Worm (Caenorhabditis elegans) whole organism, L3 larva: Measurements from ENCODE around the gene F47B8.4.
A peak's percentile ranks its signal among the peaks of the same experiment; 100 is the strongest.

Experiments used
- R02D3.7 ChIP-seq: fragments of 150-350 bp; optimal IDR thresholded peaks from 2 replicates; lab custom pipeline; 2014; ENCODE audit warnings: missing biosample characterization, missing genetic modification characterization
- ZK546.5 ChIP-seq: sonication (generic microtip); optimal IDR thresholded peaks from 2 replicates; lab custom pipeline; 2017; ENCODE audit warnings: missing biosample characterization, missing genetic modification characterization
- aly-2 ChIP-seq: fragments of 150-350 bp; optimal IDR thresholded peaks from 2 replicates; lab custom pipeline; 2014; ENCODE audit warnings: missing biosample characterization, missing genetic modification characterization
- ama-1 ChIP-seq: fragments of 150-350 bp; optimal IDR thresholded peaks from 2 replicates; lab custom pipeline; 2018
- ceh-16 ChIP-seq: sonication (generic microtip); optimal IDR thresholded peaks from 2 replicates; lab custom pipeline; 2017; ENCODE audit warnings: missing biosample characterization, missing genetic modification characterization
- ceh-28 ChIP-seq: fragments of 150-350 bp; optimal IDR thresholded peaks from 2 replicates; lab custom pipeline; 2014; ENCODE audit warnings: missing biosample characterization, missing genetic modification reagents, missing genetic modification characterization
- ceh-82 ChIP-seq: fragments of 150-350 bp; optimal IDR thresholded peaks from 2 replicates; lab custom pipeline; 2014; ENCODE audit warnings: missing biosample characterization, missing genetic modification characterization
- ceh-9 ChIP-seq: sonication (generic microtip); optimal IDR thresholded peaks from 2 replicates; lab custom pipeline; 2018; ENCODE audit warnings: missing biosample characterization, missing genetic modification characterization
- daf-12 ChIP-seq: fragments of 150-350 bp; optimal IDR thresholded peaks from 2 replicates; lab custom pipeline; 2014; ENCODE audit warnings: missing biosample characterization, missing genetic modification reagents, missing genetic modification characterization
- egl-27 ChIP-seq: sonication (generic microtip); optimal IDR thresholded peaks from 4 replicates; lab custom pipeline; 2017; ENCODE audit warnings: missing biosample characterization, missing genetic modification reagents, missing genetic modification characterization
- egl-5 ChIP-seq: fragments of 150-350 bp; optimal IDR thresholded peaks from 2 replicates; lab custom pipeline; 2017; ENCODE audit warnings: missing biosample characterization, missing genetic modification reagents, missing genetic modification characterization, inconsistent platforms
- elt-1 ChIP-seq: fragments of 150-350 bp; optimal IDR thresholded peaks from 2 replicates; lab custom pipeline; 2014; ENCODE audit warnings: missing biosample characterization, missing genetic modification characterization
- elt-2 ChIP-seq: sonication (generic microtip); optimal IDR thresholded peaks from 2 replicates; lab custom pipeline; 2016; ENCODE audit warnings: missing genetic modification reagents, mild to moderate bottlenecking, missing genetic modification characterization, missing compliant biosample characterization
- elt-3 ChIP-seq, 3 experiments: fragments of 150-350 bp in 1 of 3; sonication (generic microtip) in 2 of 3; optimal IDR thresholded peaks; 2 replicates in 2 of 3; 4 replicates in 1 of 3; lab custom pipeline; 2014 to 2017; ENCODE audit warnings: missing biosample characterization in 3 of 3, missing genetic modification characterization in 3 of 3
- eor-1 ChIP-seq, 2 experiments: fragments of 150-350 bp; optimal IDR thresholded peaks; 2 replicates each; lab custom pipeline; 2014 to 2018; ENCODE audit warnings: missing biosample characterization in 2 of 2, missing genetic modification characterization in 2 of 2
- fkh-10 ChIP-seq: sonication (generic microtip); optimal IDR thresholded peaks from 2 replicates; lab custom pipeline; 2017; ENCODE audit warnings: missing biosample characterization, missing genetic modification reagents, missing genetic modification characterization
- fkh-2 ChIP-seq: fragments of 150-350 bp; optimal IDR thresholded peaks from 2 replicates; lab custom pipeline; 2014; ENCODE audit warnings: missing biosample characterization, missing genetic modification reagents, missing genetic modification characterization
- fos-1 ChIP-seq: fragments of 150-350 bp; optimal IDR thresholded peaks from 2 replicates; lab custom pipeline; 2014; ENCODE audit warnings: missing biosample characterization, missing genetic modification characterization
- hmg-11 ChIP-seq: sonication (generic microtip); optimal IDR thresholded peaks from 2 replicates; lab custom pipeline; 2016; ENCODE audit warnings: missing genetic modification characterization, missing compliant biosample characterization
- jun-1 ChIP-seq: fragments of 150-350 bp; optimal IDR thresholded peaks from 2 replicates; lab custom pipeline; 2014; ENCODE audit warnings: missing biosample characterization, missing genetic modification reagents, missing genetic modification characterization
- lin-15B ChIP-seq: fragments of 150-350 bp; optimal IDR thresholded peaks from 2 replicates; lab custom pipeline; 2014; ENCODE audit warnings: missing biosample characterization, missing genetic modification characterization
- lin-39 ChIP-seq: fragments of 150-350 bp; optimal IDR thresholded peaks from 2 replicates; lab custom pipeline; 2018; ENCODE audit warnings: missing biosample characterization, missing genetic modification reagents, missing genetic modification characterization
- lsy-12 ChIP-seq: sonication (generic microtip); optimal IDR thresholded peaks from 2 replicates; lab custom pipeline; 2016; ENCODE audit warnings: mild to moderate bottlenecking, missing genetic modification characterization, missing compliant biosample characterization
- mdl-1 ChIP-seq: fragments of 150-350 bp; optimal IDR thresholded peaks from 2 replicates; lab custom pipeline; 2014; ENCODE audit warnings: missing biosample characterization, missing genetic modification characterization
- mml-1 ChIP-seq: fragments of 150-350 bp; sonication (generic microtip); optimal IDR thresholded peaks from 3 replicates; lab custom pipeline; 2014; ENCODE audit warnings: missing biosample characterization, missing genetic modification characterization
- nfya-1 ChIP-seq: sonication (generic microtip); optimal IDR thresholded peaks from 2 replicates; lab custom pipeline; 2017; ENCODE audit warnings: missing genetic modification characterization, mild to moderate bottlenecking, missing compliant biosample characterization, antibody characterized with exemption, moderate library complexity; ENCODE audit not compliant: insufficient read depth
- nhr-11 ChIP-seq: fragments of 150-350 bp; optimal IDR thresholded peaks from 2 replicates; lab custom pipeline; 2014; ENCODE audit warnings: missing biosample characterization, missing genetic modification characterization
- nhr-12 ChIP-seq: fragments of 150-350 bp; optimal IDR thresholded peaks from 2 replicates; lab custom pipeline; 2014; ENCODE audit warnings: missing biosample characterization, missing genetic modification characterization
- nhr-23 ChIP-seq: fragments of 150-350 bp; optimal IDR thresholded peaks from 2 replicates; lab custom pipeline; 2014; ENCODE audit warnings: missing biosample characterization, missing genetic modification reagents, missing genetic modification characterization
- nhr-237 ChIP-seq: fragments of 150-350 bp; optimal IDR thresholded peaks from 2 replicates; lab custom pipeline; 2014; ENCODE audit warnings: missing biosample characterization, missing genetic modification characterization
- nhr-25 ChIP-seq: sonication (generic microtip); optimal IDR thresholded peaks from 2 replicates; lab custom pipeline; 2017; ENCODE audit warnings: missing biosample characterization, missing genetic modification characterization
- nhr-28 ChIP-seq: fragments of 150-350 bp; optimal IDR thresholded peaks from 2 replicates; lab custom pipeline; 2014; ENCODE audit warnings: missing biosample characterization, missing genetic modification characterization
- nhr-43 ChIP-seq: sonication (generic microtip); optimal IDR thresholded peaks from 2 replicates; lab custom pipeline; 2016; ENCODE audit warnings: mild to moderate bottlenecking, missing genetic modification characterization, missing compliant biosample characterization; ENCODE audit not compliant: poor library complexity, severe bottlenecking
- nhr-67 ChIP-seq: fragments of 150-350 bp; optimal IDR thresholded peaks from 2 replicates; lab custom pipeline; 2014; ENCODE audit warnings: missing biosample characterization, missing genetic modification characterization
- nhr-76 ChIP-seq: fragments of 150-350 bp; sonication (generic microtip); optimal IDR thresholded peaks from 5 replicates; lab custom pipeline; 2014; ENCODE audit warnings: missing biosample characterization, missing genetic modification characterization
- nhr-77 ChIP-seq: fragments of 150-350 bp; optimal IDR thresholded peaks from 2 replicates; lab custom pipeline; 2014; ENCODE audit warnings: missing biosample characterization, missing genetic modification characterization
- pha-4 ChIP-seq: fragments of 150-350 bp; optimal IDR thresholded peaks from 2 replicates; lab custom pipeline; 2014; ENCODE audit warnings: missing biosample characterization, missing genetic modification reagents, missing genetic modification characterization
- pqm-1 ChIP-seq: fragments of 150-350 bp; optimal IDR thresholded peaks from 2 replicates; lab custom pipeline; 2017; ENCODE audit warnings: missing biosample characterization, missing genetic modification characterization, inconsistent platforms
- sea-2 ChIP-seq: fragments of 150-350 bp; sonication (generic microtip); optimal IDR thresholded peaks from 4 replicates; lab custom pipeline; 2014; ENCODE audit warnings: missing biosample characterization, missing genetic modification reagents, missing genetic modification characterization
- skn-1 ChIP-seq: fragments of 150-350 bp; optimal IDR thresholded peaks from 2 replicates; lab custom pipeline; 2014; ENCODE audit warnings: missing biosample characterization, missing genetic modification characterization
- snpc-4 ChIP-seq: fragments of 150-350 bp; optimal IDR thresholded peaks from 2 replicates; lab custom pipeline; 2014; ENCODE audit warnings: missing biosample characterization, missing genetic modification characterization
- tbx-2 ChIP-seq: sonication (generic microtip); optimal IDR thresholded peaks from 2 replicates; lab custom pipeline; 2016; ENCODE audit warnings: mild to moderate bottlenecking, missing genetic modification characterization, missing compliant biosample characterization
- unc-39 ChIP-seq: sonication (generic microtip); optimal IDR thresholded peaks from 4 replicates; lab custom pipeline; 2017; ENCODE audit warnings: missing biosample characterization, missing genetic modification characterization
- unc-62 ChIP-seq: fragments of 150-350 bp; sonication (generic microtip); optimal IDR thresholded peaks from 4 replicates; lab custom pipeline; 2014; ENCODE audit warnings: missing biosample characterization, missing genetic modification reagents, missing genetic modification characterization
- zag-1 ChIP-seq: fragments of 150-350 bp; optimal IDR thresholded peaks from 2 replicates; lab custom pipeline; 2014; ENCODE audit warnings: missing biosample characterization, missing genetic modification characterization
- ztf-11 ChIP-seq: fragments of 150-350 bp; optimal IDR thresholded peaks from 2 replicates; lab custom pipeline; 2014; ENCODE audit warnings: missing biosample characterization, missing genetic modification characterization
- ztf-4 ChIP-seq: fragments of 150-350 bp; optimal IDR thresholded peaks from 2 replicates; lab custom pipeline; 2014; ENCODE audit warnings: missing biosample characterization, missing genetic modification characterization

Gene F47B8.4

DNA sequence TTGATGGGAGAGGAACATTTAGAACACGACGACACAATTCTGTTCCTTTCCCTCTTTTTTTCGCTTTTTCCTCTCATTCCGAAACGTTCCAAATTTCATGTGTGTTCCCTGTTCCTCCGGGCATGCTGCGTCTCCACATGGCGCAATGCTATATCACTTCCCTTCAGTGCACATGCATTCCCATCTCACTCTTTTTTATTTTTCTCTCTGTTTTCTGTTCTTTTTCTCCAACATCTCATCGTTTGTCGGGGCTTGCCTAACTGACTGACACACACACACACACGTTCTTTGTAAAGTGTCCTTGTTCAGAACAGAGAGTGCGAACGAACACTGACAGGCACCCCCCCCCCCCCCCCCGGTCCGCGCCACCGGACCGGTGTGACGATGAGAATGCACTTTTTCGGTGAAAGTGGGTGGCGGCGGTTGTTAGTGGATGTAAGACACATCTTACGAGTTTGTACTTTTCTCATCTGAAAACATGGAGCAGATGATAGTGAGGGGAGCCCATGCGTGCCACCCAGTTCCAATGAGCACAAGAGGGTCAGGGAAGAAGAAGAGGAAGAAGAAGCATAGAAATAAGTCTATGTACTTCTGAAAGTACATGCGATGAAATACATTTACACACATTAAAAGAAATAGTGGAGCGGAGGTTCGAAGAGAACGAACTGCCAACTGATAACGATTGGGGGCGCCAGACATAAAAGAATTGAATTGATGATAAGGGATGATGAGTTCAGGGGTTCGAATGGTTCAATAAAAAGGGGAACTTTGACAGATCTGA lies 44.0 kb upstream of the F47B8.4 start (continued):
- TF ChIP-seq daf-12 (tag; lab: Kevin White, UChicago) = peak; percentile 81
- no peak for TF ChIP-seq ceh-16
- TF ChIP-seq ZK546.5 (tag; lab: Kevin White, UChicago) = no peak
- TF ChIP-seq nhr-43 (tag; lab: Kevin White, UChicago) = peak; percentile 52
- no peak for TF ChIP-seq lin-15B (tag; lab: Kevin White, UChicago)
- TF ChIP-seq nhr-67 (tag; lab: Kevin White, UChicago) = no peak
- TF ChIP-seq eor-1 (tag; optimal IDR thresholded peaks at IDR 0.05; lab: Kevin White, UChicago) = no peak
- peak; percentile 53 for TF ChIP-seq pha-4 (tag; lab: Kevin White, UChicago)
- no peak for TF ChIP-seq ceh-28 (tag; lab: Kevin White, UChicago)
- TF ChIP-seq tbx-2 (tag; lab: Kevin White, UChicago) = peak; percentile 6
- TF ChIP-seq, all 47 proteins: peak for 17

DNA sequence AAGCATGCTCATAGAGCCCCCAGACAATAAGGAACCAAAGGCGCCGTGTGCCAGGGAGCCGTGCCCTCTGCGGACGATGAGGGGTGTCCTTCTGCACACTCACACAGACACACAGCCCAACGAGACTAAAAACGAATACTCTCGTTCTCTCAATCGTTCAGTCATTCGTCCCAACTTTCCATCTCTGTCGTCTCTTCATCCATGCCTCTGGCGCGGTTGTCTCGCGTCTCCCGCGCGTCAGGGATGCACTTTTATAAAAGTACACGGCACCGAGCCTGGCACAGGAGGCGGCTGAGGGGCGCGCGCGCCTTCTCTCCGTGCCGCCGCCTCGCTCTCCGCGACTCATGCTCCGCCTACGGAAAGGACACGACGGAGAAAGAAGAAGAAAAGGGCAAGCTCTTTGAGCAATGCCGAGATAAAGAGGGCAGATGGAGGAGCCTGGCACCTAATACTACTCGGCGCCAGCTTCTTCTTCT lies 42.1 kb upstream of the F47B8.4 start:
- TF ChIP-seq mml-1 (no peak), nhr-28 (no peak), daf-12 (tag; lab: Kevin White, UChicago) (peak; percentile 99), fkh-10 (GFP tag; lab: Kevin White, UChicago) (no peak), snpc-4 (peak; percentile 44), ZK546.5 (tag; lab: Kevin White, UChicago) (no peak), ceh-28 (tag; lab: Kevin White, UChicago) (peak; percentile 72), elt-1 (tag; lab: Kevin White, UChicago) (peak; percentile 22), nhr-12 (tag; lab: Kevin White, UChicago) (no peak), nhr-43 (tag; lab: Kevin White, UChicago) (peak; percentile 74), hmg-11 (peak; percentile 83), nhr-67 (tag; lab: Kevin White, UChicago) (no peak), R02D3.7 (tag; lab: Kevin White, UChicago) (peak; percentile 52), fos-1 (peak; percentile 82), nhr-11 (tag; lab: Kevin White, UChicago) (no peak), lin-15B (tag; lab: Kevin White, UChicago) (peak; percentile 24), nhr-25 (tag; lab: Kevin White, UChicago) (peak; percentile 77), lin-39 (peak; percentile 82), skn-1 (peak; percentile 63), zag-1 (tag; lab: Kevin White, UChicago) (peak; percentile 65), ztf-4 (tag; lab: Kevin White, UChicago) (no peak), pha-4 (tag; lab: Kevin White, UChicago) (no peak), aly-2 (tag; lab: Kevin White, UChicago) (no peak), nhr-23 (tag; lab: Kevin White, UChicago) (peak; percentile 90), unc-39 (no peak), elt-2 (tag; lab: Kevin White, UChicago) (peak; percentile 32), fkh-2 (tag; lab: Kevin White, UChicago) (peak; percentile 63), unc-62 (peak; percentile 85), mdl-1 (peak; percentile 70), eor-1 (tag; optimal IDR thresholded peaks at IDR 0.05; lab: Kevin White, UChicago) (no peak), ceh-16 (no peak), sea-2 (GFP tag; lab: Kevin White, UChicago) (no peak), ceh-82 (tag; lab: Kevin White, UChicago) (peak; percentile 72), egl-5 (tag; lab: Kevin White, UChicago) (no peak), ztf-11 (peak; percentile 38), elt-3 (tag; optimal IDR thresholded peaks at IDR 0.05; lab: Kevin White, UChicago) (no peak), pqm-1 (peak; percentile 39), tbx-2 (tag; lab: Kevin White, UChicago) (peak; percentile 88), nhr-76 (tag; lab: Kevin White, UChicago) (no peak), nfya-1 (peak; percentile 95), lsy-12 (peak; percentile 86), jun-1 (tag; lab: Kevin White, UChicago) (peak; percentile 15), egl-27 (tag; lab: Kevin White, UChicago) (no peak), ama-1 (lab: Kevin White, UChicago) (no peak), nhr-77 (no peak), nhr-237 (tag; lab: Kevin White, UChicago) (no peak), ceh-9 (no peak)
